Fruit fly (Drosophila melanogaster): Measurements from ENCODE around the gene CG8289.

The CG8289 gene

DNA sequence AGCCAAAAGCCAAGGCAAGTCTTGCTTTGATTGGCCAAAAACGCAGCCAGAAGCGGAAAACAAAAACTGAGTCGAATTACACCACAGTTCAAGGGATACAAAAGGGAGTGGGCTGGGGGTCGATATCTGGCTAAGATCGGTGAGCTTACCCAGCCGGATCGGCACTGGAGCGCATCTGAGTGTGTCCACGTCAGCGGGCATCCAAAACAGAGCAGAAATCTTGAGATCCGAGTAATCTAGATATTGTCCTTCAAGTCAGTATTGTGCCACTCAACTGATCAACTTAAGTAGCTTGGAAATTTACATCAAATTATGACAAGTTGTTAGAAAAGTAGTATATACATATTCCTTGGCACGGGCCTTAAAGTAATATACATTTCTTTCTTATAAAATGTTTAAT, 47.3 kb downstream of the CG8289 start, which contains the start of gene CG12992:
Gene CG12992 (plus strand): TSS at position 301 of the 400 bp plus-strand sequence.
- no peak for TF ChIP-seq CG31627 (GFP tag; optimal IDR thresholded peaks at IDR 0.05)
- TF ChIP-seq Eip93F (GFP tag; optimal IDR thresholded peaks at IDR 0.05) = no peak

DNA sequence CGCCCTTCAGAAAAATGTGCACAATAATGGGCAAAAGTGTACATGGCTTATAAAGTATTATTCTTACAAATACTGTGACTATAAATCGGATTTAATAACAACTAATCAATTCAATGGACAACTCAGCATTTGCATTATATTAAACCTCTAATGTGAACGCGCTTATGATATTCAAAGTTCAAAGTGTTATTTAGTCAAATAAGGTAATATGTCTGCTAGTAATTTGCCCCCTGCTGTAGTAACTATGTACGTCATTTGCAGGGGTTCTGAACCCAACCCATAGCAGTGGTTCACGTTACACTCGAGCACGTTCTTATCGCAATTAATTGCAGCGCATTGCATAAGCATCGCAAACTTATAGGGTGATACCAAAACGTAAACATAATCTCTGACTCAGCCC, 47.7 kb downstream of the CG8289 start:
- TF ChIP-seq Sox15 (GFP tag; optimal IDR thresholded peaks at IDR 0.05) (no peak), Lpt (GFP tag; optimal IDR thresholded peaks at IDR 0.05) (no peak), CG8119 (GFP tag; IDR thresholded peaks at IDR 0.05) (no peak), fd85E (GFP tag; optimal IDR thresholded peaks at IDR 0.05) (no peak), CG9139 (GFP tag; optimal IDR thresholded peaks at IDR 0.05) (no peak), Eip75B (GFP tag; optimal IDR thresholded peaks at IDR 0.05) (peak; percentile 5), CG1621 (tag; optimal IDR thresholded peaks at IDR 0.05) (no peak), vri (GFP tag; optimal IDR thresholded peaks at IDR 0.05) (peak; percentile 82), Hr38 (GFP tag; optimal IDR thresholded peaks at IDR 0.05) (no peak), CG34406 (GFP tag; optimal IDR thresholded peaks at IDR 0.05) (peak; percentile 8), net (GFP tag; optimal IDR thresholded peaks at IDR 0.05) (no peak), lz (GFP tag; optimal IDR thresholded peaks at IDR 0.05) (peak; percentile 38), fd59A (GFP tag; optimal IDR thresholded peaks at IDR 0.05) (no peak), Gug (GFP tag; IDR thresholded peaks at IDR 0.05) (no peak), CG8632 (GFP tag; optimal IDR thresholded peaks at IDR 0.05) (peak; percentile 27), CG6808 (GFP tag; optimal IDR thresholded peaks at IDR 0.05) (peak; percentile 30), Ets96B (tag; optimal IDR thresholded peaks at IDR 0.05) (peak; percentile 26), salr (GFP tag; optimal IDR thresholded peaks at IDR 0.05) (no peak), eg (GFP tag; IDR thresholded peaks at IDR 0.05) (no peak), CG32006 (GFP tag; optimal IDR thresholded peaks at IDR 0.05) (peak; percentile 44), pdm3 (GFP tag; optimal IDR thresholded peaks at IDR 0.05) (peak; percentile 41), CG11902 (GFP tag; optimal IDR thresholded peaks at IDR 0.05) (no peak), CG11762 (GFP tag; optimal IDR thresholded peaks at IDR 0.05; ENCODE audit: insufficient read depth) (no peak), esn (GFP tag; optimal IDR thresholded peaks at IDR 0.05) (peak; percentile 47), CG6163 (GFP tag; IDR thresholded peaks at IDR 0.05) (no peak), CG10631 (GFP tag; optimal IDR thresholded peaks at IDR 0.05) (peak; percentile 5), Sox14 (GFP tag; optimal IDR thresholded peaks at IDR 0.05) (peak; percentile 11), topi (GFP tag; optimal IDR thresholded peaks at IDR 0.05) (no peak), OdsH (GFP tag; optimal IDR thresholded peaks at IDR 0.05) (peak; percentile 36), Eip93F (GFP tag; optimal IDR thresholded peaks at IDR 0.05) (no peak), Hr4 (GFP tag; optimal IDR thresholded peaks at IDR 0.05) (peak; percentile 26), CG3032 (tag; optimal IDR thresholded peaks at IDR 0.05) (no peak), Blimp-1 (GFP tag; optimal IDR thresholded peaks at IDR 0.05) (no peak), spab (GFP tag; optimal IDR thresholded peaks at IDR 0.05) (no peak), CG31627 (GFP tag; optimal IDR thresholded peaks at IDR 0.05) (peak; percentile 25), CG11294 (GFP tag; IDR thresholded peaks at IDR 0.05) (no peak), CG6276 (GFP tag; optimal IDR thresholded peaks at IDR 0.05) (peak; percentile 11), Ets21C (GFP tag; optimal IDR thresholded peaks at IDR 0.05) (no peak), svp (GFP tag) (no peak), acj6 (GFP tag; optimal IDR thresholded peaks at IDR 0.05) (peak; percentile 11), CG15336 (GFP tag; IDR thresholded peaks at IDR 0.05) (0 out of 2 replicates have a peak, but pooled peaks have one; percentile 20), Eip78C (GFP tag) (peak; percentile 55), dac (GFP tag; optimal IDR thresholded peaks at IDR 0.05) (no peak), CG16779 (tag; optimal IDR thresholded peaks at IDR 0.05) (no peak), dsx (GFP tag; optimal IDR thresholded peaks at IDR 0.05; ENCODE audit: poor library complexity, severe bottlenecking) (no peak), Smox (GFP tag; optimal IDR thresholded peaks at IDR 0.05) (peak; percentile 5), fkh (GFP tag; optimal IDR thresholded peaks at IDR 0.05) (no peak), CG8319 (GFP tag; optimal IDR thresholded peaks at IDR 0.05) (no peak), ss (GFP tag; optimal IDR thresholded peaks at IDR 0.05) (no peak), CG6792 (GFP tag; optimal IDR thresholded peaks at IDR 0.05) (peak; percentile 32)

Data from whole organism, prepupa.